Worm (Caenorhabditis elegans): ENCODE results near the gene mig-22.

DNA sequence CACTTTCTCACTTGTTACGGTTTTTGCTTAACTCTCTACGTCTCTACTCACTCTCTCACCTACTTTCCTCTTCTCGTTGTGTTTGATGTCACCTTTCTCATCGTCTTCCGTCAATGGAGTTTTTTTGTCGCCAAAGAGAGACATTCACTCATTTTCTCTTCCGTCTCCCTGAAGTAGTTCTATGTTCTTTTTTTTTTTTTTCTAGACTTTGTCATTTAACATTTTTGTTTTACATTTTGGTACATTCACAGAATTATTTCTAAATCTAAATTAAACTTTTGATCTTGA is 33.6 kb upstream of the mig-22 start:
- TF ChIP-seq W03F9.2 (tag; optimal IDR thresholded peaks at IDR 0.05) (no peak), him-1 (tag; optimal IDR thresholded peaks at IDR 0.05) (no peak), dao-5 (tag; optimal IDR thresholded peaks at IDR 0.05) (no peak)
